Worm (Caenorhabditis elegans): ENCODE data around the gene Y49E10.18.

- TF ChIP-seq nhr-77 (tag; optimal IDR thresholded peaks at IDR 0.05), result no peak
- no peak for TF ChIP-seq unc-62 (GFP tag; optimal IDR thresholded peaks at IDR 0.05 in 1 of 2)
- no peak for TF ChIP-seq unc-62 (tag; optimal IDR thresholded peaks at IDR 0.05)
- no peak for TF ChIP-seq hif-1 (tag; optimal IDR thresholded peaks at IDR 0.05)
- TF ChIP-seq Y105C5A.15 (GFP tag; IDR thresholded peaks at IDR 0.05), result no peak
- no peak for TF ChIP-seq aha-1 (tag)
- no peak for TF ChIP-seq ama-1 (optimal IDR thresholded peaks at IDR 0.05)
- no peak for TF ChIP-seq nhr-237 (tag; optimal IDR thresholded peaks at IDR 0.05)
- no peak for TF ChIP-seq zag-1 (tag; optimal IDR thresholded peaks at IDR 0.05)
- TF ChIP-seq nhr-11 (tag; optimal IDR thresholded peaks at IDR 0.05), result no peak
- no peak for TF ChIP-seq ZK546.5 (tag; optimal IDR thresholded peaks at IDR 0.05)
- no peak for TF ChIP-seq lin-15B (tag; optimal IDR thresholded peaks at IDR 0.05)
- TF ChIP-seq Y5F2A.4 (GFP tag; optimal IDR thresholded peaks at IDR 0.05), result no peak
- no peak for TF ChIP-seq fos-1 (tag; optimal IDR thresholded peaks at IDR 0.05)
- no peak for TF ChIP-seq daf-12 (tag; optimal IDR thresholded peaks at IDR 0.05)
Measured at ce11 chrIII:12410304-12410703, 35.6 kb downstream of the Y49E10.18 start.

All from whole organism, L4 larva.